Worm (Caenorhabditis elegans): ENCODE results near the gene perm-5.
A peak's percentile ranks its signal among the peaks of the same experiment; 100 is the strongest.

The perm-5 gene

ce11 chrIV:5690386-5691080 lies 12.7 kb downstream of the perm-5 start, which contains the start of gene C55C3.8:
TSS of gene C55C3.8 (plus strand) at chrIV:5691030.
- TF ChIP-seq F10B5.3 (tag; optimal IDR thresholded peaks at IDR 0.05) (no peak), unc-62 (GFP tag; optimal IDR thresholded peaks at IDR 0.05 in 1 of 2) (peak in 1 of 2 experiments; percentile 94), unc-62 (tag; optimal IDR thresholded peaks at IDR 0.05) (no peak), rbr-2 (tag; optimal IDR thresholded peaks at IDR 0.05) (no peak), lin-39 (tag; optimal IDR thresholded peaks at IDR 0.05) (no peak)

- TF ChIP-seq ceh-28 (tag; optimal IDR thresholded peaks at IDR 0.05) = peak; percentile 99
- TF ChIP-seq zfp-2 (tag; optimal IDR thresholded peaks at IDR 0.05) = no peak
These were observed 18.3 kb downstream of the perm-5 start, which contains the start of gene C55C3.3 for ce11 chrIV:5685014-5685413. TSS of gene C55C3.3 (plus strand) at chrIV:5685287.

ce11 chrIV:5682547-5683234 lies 20.6 kb downstream of the perm-5 start, which contains the start of the genes C55C3.7 and C55C3.6:
TSS of gene C55C3.7 (minus strand) at chrIV:5682647.
TSS of gene C55C3.6 (plus strand) at chrIV:5683184.
- TF ChIP-seq ZK546.5 (tag; optimal IDR thresholded peaks at IDR 0.05) (no peak), pqm-1 (tag; optimal IDR thresholded peaks at IDR 0.05) (no peak), daf-8 (GFP tag; IDR thresholded peaks at IDR 0.05) (no peak), unc-39 (tag; optimal IDR thresholded peaks at IDR 0.05) (no peak), Y105C5A.15 (GFP tag; IDR thresholded peaks at IDR 0.05) (no peak), ctbp-1 (GFP tag; IDR thresholded peaks at IDR 0.05) (no peak)

ce11 chrIV:5678044-5678443 lies 25.2 kb downstream of the perm-5 start, which contains the start of gene C55C3.4:
TSS of gene C55C3.4 (minus strand) at chrIV:5678144.
- TF ChIP-seq snpc-1.2 (GFP tag; IDR thresholded peaks at IDR 0.05) = no peak
- no peak for TF ChIP-seq unc-39 (tag; optimal IDR thresholded peaks at IDR 0.05)
- TF ChIP-seq tra-1 (GFP tag; IDR thresholded peaks at IDR 0.05) = no peak
- TF ChIP-seq dmd-9 (GFP tag; IDR thresholded peaks at IDR 0.05) = no peak
- TF ChIP-seq lsy-2 (tag; optimal IDR thresholded peaks at IDR 0.05) = no peak

ce11 chrIV:5674435-5674834 lies 28.8 kb downstream of the perm-5 start, which contains the start of gene srd-5:
TSS of gene srd-5 (minus strand) at chrIV:5674535.
- TF ChIP-seq zfp-2 (tag; optimal IDR thresholded peaks at IDR 0.05) (no peak), cey-2 (tag; optimal IDR thresholded peaks at IDR 0.05; ENCODE audit: borderline replicate concordance, insufficient read depth) (no peak), nhr-237 (tag; optimal IDR thresholded peaks at IDR 0.05) (no peak), fkh-10 (GFP tag; optimal IDR thresholded peaks at IDR 0.05) (no peak), fos-1 (tag; optimal IDR thresholded peaks at IDR 0.05) (no peak), D1046.2 (GFP tag; IDR thresholded peaks at IDR 0.05) (no peak), nhr-41 (GFP tag; IDR thresholded peaks at IDR 0.05) (no peak), mdl-1 (tag; optimal IDR thresholded peaks at IDR 0.05) (no peak), dmd-6 (GFP tag; IDR thresholded peaks at IDR 0.05) (no peak), ama-1 (optimal IDR thresholded peaks at IDR 0.05) (no peak), nhr-11 (tag; optimal IDR thresholded peaks at IDR 0.05) (no peak), nhr-76 (tag; optimal IDR thresholded peaks at IDR 0.05) (no peak), lsy-2 (tag; optimal IDR thresholded peaks at IDR 0.05) (no peak), nhr-28 (tag; optimal IDR thresholded peaks at IDR 0.05) (no peak), unc-130 (GFP tag; optimal IDR thresholded peaks at IDR 0.05) (no peak)

ce11 chrIV:5671325-5671724 lies 31.9 kb downstream of the perm-5 start:
- no peak for TF ChIP-seq ceh-20 (GFP tag; IDR thresholded peaks at IDR 0.05)
- no peak for TF ChIP-seq zip-11 (GFP tag; IDR thresholded peaks at IDR 0.05)
- no peak for TF ChIP-seq D1046.2 (GFP tag; IDR thresholded peaks at IDR 0.05)
- no peak for TF ChIP-seq spr-1 (tag; optimal IDR thresholded peaks at IDR 0.05)
- no peak for TF ChIP-seq lin-13 (GFP tag; optimal IDR thresholded peaks at IDR 0.05)
- TF ChIP-seq nhr-111 (GFP tag; optimal IDR thresholded peaks at IDR 0.05) = no peak
- no peak for TF ChIP-seq ztf-7 (tag; optimal IDR thresholded peaks at IDR 0.05)
- TF ChIP-seq dve-1 (tag; optimal IDR thresholded peaks at IDR 0.05; ENCODE audit: insufficient read depth) = no peak
- no peak for TF ChIP-seq lim-7 (GFP tag; IDR thresholded peaks at IDR 0.05)
- no peak for TF ChIP-seq vab-7 (GFP tag; IDR thresholded peaks at IDR 0.05)
- no peak for TF ChIP-seq fos-1 (tag; optimal IDR thresholded peaks at IDR 0.05)
- TF ChIP-seq duxl-1 (tag; optimal IDR thresholded peaks at IDR 0.05; ENCODE audit: poor library complexity) = no peak
- TF ChIP-seq ztf-11 (tag; optimal IDR thresholded peaks at IDR 0.05) = no peak
